Fruit fly (Drosophila melanogaster): ENCODE data around the gene eff.

dm6 chr3R:14695665-14696064 is 45.5 kb downstream of the eff start:
- TF ChIP-seq OdsH (GFP tag; optimal IDR thresholded peaks at IDR 0.05) (no peak), fd85E (GFP tag; optimal IDR thresholded peaks at IDR 0.05) (no peak), CG8119 (GFP tag; IDR thresholded peaks at IDR 0.05) (no peak), Sox14 (GFP tag; optimal IDR thresholded peaks at IDR 0.05) (no peak), CG1621 (tag; optimal IDR thresholded peaks at IDR 0.05) (no peak), CG16779 (tag; optimal IDR thresholded peaks at IDR 0.05) (no peak), CG10631 (GFP tag; optimal IDR thresholded peaks at IDR 0.05) (no peak)
